Fruit fly (Drosophila melanogaster) whole organism, embryonic: ENCODE data around the gene ftz.

Experiments
- Awh ChIP-seq: fragments of 200-800 bp; sonication (Bioruptor generic); IDR thresholded peaks from 2 replicates; pipeline ENCODE4, ENCODE4 v1.3.6; 2022; ENCODE audit warnings: missing biosample characterization, missing genetic modification characterization
- Bgb ChIP-seq: fragments of 200-800 bp; sonication (Bioruptor generic); IDR thresholded peaks from 2 replicates; pipeline ENCODE4 v1.3.6; 2022; ENCODE audit warnings: missing biosample characterization, missing genetic modification characterization; ENCODE audit not compliant: partially characterized antibody
- C15 ChIP-seq: fragments of 200-800 bp; sonication (Bioruptor generic); IDR thresholded peaks from 3 replicates; pipeline ENCODE4 v1.3.6; 2022; ENCODE audit warnings: missing biosample characterization, missing genetic modification characterization
- CG10147 ChIP-seq: fragments of 200-800 bp; sonication (Bioruptor generic); optimal IDR thresholded peaks from 2 replicates; lab custom pipeline; 2019; ENCODE audit warnings: missing biosample characterization, mild to moderate bottlenecking, missing genetic modification characterization, moderate library complexity
- CG11560 ChIP-seq: fragments of 200-800 bp; sonication (Bioruptor generic); IDR thresholded peaks from 3 replicates; pipeline ENCODE4 v1.3.6; 2022; ENCODE audit warnings: missing biosample characterization, missing genetic modification characterization
- CG11695 ChIP-seq: fragments of 200-800 bp; sonication (Bioruptor generic); IDR thresholded peaks from 3 replicates; pipeline ENCODE4 v1.3.6; 2022; ENCODE audit warnings: missing biosample characterization, missing genetic modification characterization
- CG1233 ChIP-seq: fragments of 200-800 bp; sonication (Bioruptor generic); optimal IDR thresholded peaks from 4 replicates; lab custom pipeline; 2018; ENCODE audit warnings: missing biosample characterization, mild to moderate bottlenecking, missing genetic modification characterization
- CG12391 ChIP-seq: fragments of 200-800 bp; sonication (Bioruptor generic); optimal IDR thresholded peaks from 3 replicates; lab custom pipeline; 2018; ENCODE audit warnings: missing biosample characterization, mild to moderate bottlenecking, missing genetic modification characterization, moderate library complexity
- CG13424 ChIP-seq: fragments of 200-800 bp; sonication (Bioruptor generic); optimal IDR thresholded peaks from 2 replicates; lab custom pipeline; 2019; ENCODE audit warnings: missing biosample characterization, mild to moderate bottlenecking, missing genetic modification characterization, moderate library complexity
- CG14710 ChIP-seq: fragments of 200-800 bp; sonication (Bioruptor generic); optimal IDR thresholded peaks from 3 replicates; lab custom pipeline; 2019; ENCODE audit warnings: missing biosample characterization, mild to moderate bottlenecking, missing genetic modification characterization, moderate library complexity
- CG14860 ChIP-seq: fragments of 200-800 bp; sonication (Bioruptor generic); IDR thresholded peaks from 3 replicates; pipeline ENCODE4 v1.3.6; 2022; ENCODE audit warnings: missing biosample characterization, missing genetic modification characterization; ENCODE audit not compliant: partially characterized antibody
- CG15011 ChIP-seq: fragments of 200-800 bp; sonication (Bioruptor generic); optimal IDR thresholded peaks from 3 replicates; lab custom pipeline; 2018; ENCODE audit warnings: missing biosample characterization, mild to moderate bottlenecking, missing genetic modification characterization
- CG15073 ChIP-seq: fragments of 200-800 bp; sonication (Bioruptor generic); optimal IDR thresholded peaks from 2 replicates; lab custom pipeline; 2016; ENCODE audit warnings: missing biosample characterization, missing genetic modification characterization
- CG1529 ChIP-seq: fragments of 200-800 bp; sonication (Bioruptor generic); optimal IDR thresholded peaks from 3 replicates; lab custom pipeline; 2018; ENCODE audit warnings: missing biosample characterization, missing genetic modification characterization
- CG16813 ChIP-seq: fragments of 200-800 bp; sonication (Bioruptor generic); IDR thresholded peaks from 3 replicates; pipeline ENCODE4 v1.3.6; 2022; ENCODE audit warnings: missing biosample characterization, missing genetic modification characterization; ENCODE audit not compliant: partially characterized antibody
- CG17361 ChIP-seq: fragments of 200-800 bp; sonication (Bioruptor generic); IDR thresholded peaks from 3 replicates; pipeline ENCODE4 v1.3.6; 2022; ENCODE audit warnings: missing biosample characterization, missing genetic modification characterization
- CG17912 ChIP-seq: fragments of 200-800 bp; sonication (Bioruptor generic); optimal IDR thresholded peaks from 2 replicates; lab custom pipeline; 2018; ENCODE audit warnings: missing biosample characterization, mild to moderate bottlenecking, missing genetic modification characterization
- CG31224 ChIP-seq: fragments of 200-800 bp; sonication (Bioruptor generic); IDR thresholded peaks from 2 replicates; pipeline ENCODE4 v1.3.6; 2022; ENCODE audit warnings: missing biosample characterization, missing genetic modification characterization
- CG33557 ChIP-seq: fragments of 200-800 bp; sonication (Bioruptor generic); optimal IDR thresholded peaks from 2 replicates; lab custom pipeline; 2019; ENCODE audit warnings: missing biosample characterization, mild to moderate bottlenecking, missing genetic modification characterization, moderate library complexity
- CG4404 ChIP-seq: fragments of 200-800 bp; sonication (Bioruptor generic); IDR thresholded peaks from 2 replicates; pipeline ENCODE4 v1.3.6; 2022; ENCODE audit warnings: missing biosample characterization, missing genetic modification characterization
- CG6854 ChIP-seq: fragments of 200-800 bp; sonication (Bioruptor generic); optimal IDR thresholded peaks from 3 replicates; lab custom pipeline; 2017; ENCODE audit warnings: missing biosample characterization, mild to moderate bottlenecking, missing genetic modification characterization
- CG9609 ChIP-seq: fragments of 200-800 bp; sonication (Bioruptor generic); optimal IDR thresholded peaks from 3 replicates; lab custom pipeline; 2016; ENCODE audit warnings: missing biosample characterization, missing genetic modification characterization
- Chrac-16 ChIP-seq: fragments of 200-800 bp; sonication (Bioruptor generic); optimal IDR thresholded peaks from 3 replicates; lab custom pipeline; 2016; ENCODE audit warnings: missing biosample characterization, missing genetic modification characterization
- D19B ChIP-seq: fragments of 200-800 bp; sonication (Bioruptor generic); optimal IDR thresholded peaks from 2 replicates; lab custom pipeline; 2017; ENCODE audit warnings: missing biosample characterization, mild to moderate bottlenecking, missing genetic modification characterization
- Dll ChIP-seq: fragments of 200-800 bp; sonication (Bioruptor generic); IDR thresholded peaks from 4 replicates; pipeline ENCODE4 v1.3.6; 2022; ENCODE audit warnings: missing biosample characterization, missing genetic modification characterization; ENCODE audit not compliant: partially characterized antibody
- Elba2 ChIP-seq: fragments of 200-800 bp; sonication (Bioruptor generic); optimal IDR thresholded peaks from 3 replicates; lab custom pipeline; 2016; ENCODE audit warnings: missing biosample characterization, missing genetic modification characterization
- Fer1 ChIP-seq: fragments of 200-800 bp; sonication (Bioruptor generic); optimal IDR thresholded peaks from 2 replicates; lab custom pipeline; 2017; ENCODE audit warnings: missing biosample characterization, mild to moderate bottlenecking, missing genetic modification characterization
- HLHmδ ChIP-seq: fragments of 200-800 bp; sonication (Bioruptor generic); optimal IDR thresholded peaks from 2 replicates; lab custom pipeline; 2018; ENCODE audit warnings: missing biosample characterization, mild to moderate bottlenecking, missing genetic modification characterization, moderate library complexity
- Max ChIP-seq: fragments of 200-800 bp; sonication (Bioruptor generic); optimal IDR thresholded peaks from 2 replicates; lab custom pipeline; 2016; ENCODE audit warnings: missing biosample characterization, mild to moderate bottlenecking, missing genetic modification characterization
- Mes4 ChIP-seq: fragments of 200-800 bp; sonication (Bioruptor generic); optimal IDR thresholded peaks from 2 replicates; lab custom pipeline; 2016; ENCODE audit warnings: missing biosample characterization, missing genetic modification characterization
- Rfx ChIP-seq: fragments of 200-800 bp; sonication (Bioruptor generic); IDR thresholded peaks from 2 replicates; pipeline ENCODE4 v1.3.6; 2022; ENCODE audit warnings: missing biosample characterization, missing genetic modification characterization
- Sry-δ ChIP-seq: fragments of 200-800 bp; sonication (Bioruptor generic); optimal IDR thresholded peaks from 2 replicates; lab custom pipeline; 2016; ENCODE audit warnings: missing biosample characterization, missing genetic modification characterization
- ac ChIP-seq: fragments of 200-800 bp; sonication (Bioruptor generic); optimal IDR thresholded peaks from 3 replicates; lab custom pipeline; 2017; ENCODE audit warnings: missing biosample characterization, mild to moderate bottlenecking, missing genetic modification characterization
- amos ChIP-seq: fragments of 200-800 bp; sonication (Bioruptor generic); IDR thresholded peaks from 2 replicates; pipeline ENCODE4 v1.3.6; 2022; ENCODE audit warnings: missing biosample characterization, missing genetic modification characterization; ENCODE audit not compliant: partially characterized antibody
- ap ChIP-seq: fragments of 200-800 bp; sonication (Bioruptor generic); IDR thresholded peaks from 2 replicates; pipeline ENCODE4 v1.3.6; 2022; ENCODE audit warnings: missing biosample characterization, missing genetic modification characterization
- ash1 ChIP-seq: fragments of 200-800 bp; sonication (Bioruptor generic); optimal IDR thresholded peaks from 2 replicates; lab custom pipeline; 2018; ENCODE audit warnings: missing biosample characterization, mild to moderate bottlenecking, missing genetic modification characterization
- btn ChIP-seq: fragments of 200-800 bp; sonication (Bioruptor generic); optimal IDR thresholded peaks from 2 replicates; lab custom pipeline; 2016; ENCODE audit warnings: missing biosample characterization, missing genetic modification characterization
- da ChIP-seq: fragments of 200-800 bp; sonication (Bioruptor generic); optimal IDR thresholded peaks from 2 replicates; lab custom pipeline; 2016; ENCODE audit warnings: missing biosample characterization, missing genetic modification characterization
- esg ChIP-seq: fragments of 200-800 bp; sonication (Bioruptor generic); conservative IDR thresholded peaks from 2 replicates; pipeline ENCODE4 v1.3.6; 2022; ENCODE audit warnings: missing biosample characterization, missing genetic modification characterization
- fu2 ChIP-seq: fragments of 200-800 bp; sonication (Bioruptor generic); optimal IDR thresholded peaks from 2 replicates; lab custom pipeline; 2016; ENCODE audit warnings: missing biosample characterization, missing genetic modification characterization
- inv ChIP-seq: fragments of 200-800 bp; sonication (Bioruptor generic); IDR thresholded peaks from 2 replicates; pipeline ENCODE4 v1.3.6; 2022; ENCODE audit warnings: missing biosample characterization, missing genetic modification characterization; ENCODE audit not compliant: partially characterized antibody
- slp2 ChIP-seq: fragments of 200-800 bp; sonication (Bioruptor generic); optimal IDR thresholded peaks from 2 replicates; lab custom pipeline; 2016; ENCODE audit warnings: missing biosample characterization, missing genetic modification characterization
- sna ChIP-seq: fragments of 200-800 bp; sonication (Bioruptor generic); IDR thresholded peaks from 2 replicates; pipeline ENCODE4 v1.3.6; 2022; ENCODE audit warnings: missing biosample characterization, missing genetic modification characterization; ENCODE audit not compliant: partially characterized antibody
- tin ChIP-seq: fragments of 200-800 bp; sonication (Bioruptor generic); optimal IDR thresholded peaks from 3 replicates; lab custom pipeline; 2016; ENCODE audit warnings: missing biosample characterization, missing genetic modification characterization
- tna ChIP-seq: fragments of 200-800 bp; sonication (Bioruptor generic); IDR thresholded peaks from 2 replicates; pipeline ENCODE4 v1.3.6; 2022; ENCODE audit warnings: missing biosample characterization, missing genetic modification characterization; ENCODE audit not compliant: partially characterized antibody
- unc-4 ChIP-seq: fragments of 200-800 bp; sonication (Bioruptor generic); IDR thresholded peaks from 2 replicates; pipeline ENCODE4 v1.3.6; 2022; ENCODE audit warnings: missing biosample characterization, missing genetic modification characterization; ENCODE audit not compliant: partially characterized antibody
- wek ChIP-seq: fragments of 200-800 bp; sonication (Bioruptor generic); optimal IDR thresholded peaks from 3 replicates; lab custom pipeline; 2018; ENCODE audit warnings: missing biosample characterization, mild to moderate bottlenecking, missing genetic modification characterization, moderate library complexity

ftz gene

DNA sequence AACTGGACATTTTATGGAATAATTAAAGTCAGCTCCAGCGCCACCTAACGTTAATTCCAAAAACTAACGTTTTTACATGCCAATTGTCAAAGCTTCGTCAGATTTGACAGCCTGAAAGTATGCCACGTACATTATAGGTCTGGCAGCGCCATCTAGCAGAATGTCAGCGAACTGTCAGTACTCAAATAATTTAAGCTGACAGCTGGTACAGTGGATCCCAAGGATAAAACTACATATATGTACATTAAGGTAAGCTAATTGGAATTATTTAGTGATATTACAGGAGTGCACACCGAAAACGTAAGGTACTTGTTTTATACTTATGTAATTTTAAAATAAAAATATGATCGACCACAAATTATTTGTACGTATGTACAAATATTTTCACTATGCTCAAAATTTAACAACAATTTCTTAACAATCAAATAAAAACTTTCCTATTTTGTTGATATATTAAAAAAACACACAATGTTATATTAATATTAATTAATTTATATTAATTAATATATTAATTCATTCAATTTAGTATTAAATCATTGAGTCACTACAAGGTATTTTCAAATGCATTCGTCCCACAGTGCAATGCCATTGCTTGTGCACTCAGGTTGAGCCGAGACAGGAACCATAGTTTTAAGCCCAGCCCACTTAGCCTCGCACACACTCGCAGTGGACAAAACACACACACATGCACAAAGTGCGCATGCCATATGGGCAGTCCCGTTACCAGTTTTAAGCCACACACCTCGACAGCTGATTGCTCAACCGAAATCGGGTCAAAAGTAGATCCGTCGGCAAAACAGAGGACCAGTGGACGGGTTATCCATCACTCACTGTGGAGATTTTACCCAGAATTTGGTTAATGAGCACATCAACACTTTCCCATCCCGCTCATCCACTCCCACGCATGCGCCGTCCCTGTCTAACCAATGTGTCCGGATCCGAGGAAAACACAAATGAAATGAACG lies 48.4 kb downstream of the ftz start (continued):
- TF ChIP-seq CG15011 (no peak), inv (no peak), Chrac-16 (GFP tag; lab: Kevin White, UChicago) (peak; percentile 67), Awh (GFP tag; lab: Robert Waterston, UW) (peak; percentile 44; the same call in 1 of the 2 replicates), Bgb (GFP tag; lab: Robert Waterston, UW) (peak; percentile 70), C15 (GFP tag; lab: Robert Waterston, UW) (no peak), Fer1 (GFP tag; lab: Kevin White, UChicago) (peak; percentile 85), CG31224 (GFP tag; lab: Robert Waterston, UW) (peak; percentile 45), wek (GFP tag; lab: Kevin White, UChicago) (no peak), CG1529 (peak; percentile 56), CG14860 (GFP tag; lab: Robert Waterston, UW) (0 out of 3 replicates have a peak, but pooled peaks have one; percentile 31), tin (GFP tag; lab: Kevin White, UChicago) (peak; percentile 81), CG6854 (peak; percentile 84), Dll (GFP tag; lab: Robert Waterston, UW) (0 out of 4 replicates have a peak, but pooled peaks have one; percentile 11), Rfx (GFP tag; lab: Robert Waterston, UW) (peak; percentile 76), CG1233 (GFP tag; lab: Kevin White, UChicago) (peak; percentile 86), sna (GFP tag; lab: Robert Waterston, UW) (0 out of 2 replicates have a peak, but pooled peaks have one; percentile 15), fu2 (GFP tag; lab: Kevin White, UChicago) (peak; percentile 62), CG17361 (GFP tag; lab: Robert Waterston, UW) (peak; percentile 95), CG17912 (GFP tag; lab: Kevin White, UChicago) (no peak), ac (GFP tag; lab: Kevin White, UChicago) (peak; percentile 41), unc-4 (GFP tag; lab: Robert Waterston, UW) (no peak), CG15073 (GFP tag; lab: Kevin White, UChicago) (no peak), CG10147 (GFP tag; lab: Kevin White, UChicago) (peak; percentile 81), Sry-δ (peak; percentile 15), CG16813 (GFP tag; lab: Robert Waterston, UW) (peak; percentile 27; the same call in 2 of the 3 replicates), D19B (peak; percentile 71), Max (GFP tag; lab: Kevin White, UChicago) (peak; percentile 67), Elba2 (GFP tag; lab: Kevin White, UChicago) (peak; percentile 22), HLHmδ (no peak), CG4404 (GFP tag; lab: Robert Waterston, UW) (peak; percentile 69), CG11695 (GFP tag; lab: Robert Waterston, UW) (peak; percentile 72; the same call in 2 of the 3 replicates), CG33557 (GFP tag; lab: Kevin White, UChicago) (peak; percentile 79), da (GFP tag; lab: Kevin White, UChicago) (peak; percentile 48), tna (GFP tag; lab: Robert Waterston, UW) (no peak; the same call in 1 of the 2 replicates), CG13424 (tag; lab: Kevin White, UChicago) (peak; percentile 88), Mes4 (peak; percentile 67), CG14710 (tag; lab: Kevin White, UChicago) (peak; percentile 88), esg (GFP tag; lab: Robert Waterston, UW) (peak; percentile 72), CG9609 (GFP tag; lab: Kevin White, UChicago) (peak; percentile 30), CG12391 (tag; lab: Kevin White, UChicago) (peak; percentile 91), amos (GFP tag; lab: Robert Waterston, UW) (peak; percentile 61), ap (peak; percentile 48), btn (GFP tag; lab: Kevin White, UChicago) (no peak), CG11560 (tag; lab: Robert Waterston, UW) (peak; percentile 47; the same call in 1 of the 3 replicates), slp2 (GFP tag; lab: Kevin White, UChicago) (peak; percentile 60), ash1 (peak; percentile 77)
